Worm (Caenorhabditis elegans) whole organism, L4/young adult: ENCODE measurements around the gene F26D10.13.

Experiments
- W03F9.2 ChIP-seq: fragments of 150-350 bp; optimal IDR thresholded peaks from 2 replicates; lab custom pipeline; 2014; ENCODE audit warnings: missing biosample characterization, missing genetic modification characterization
- dao-5 ChIP-seq: sonication (generic microtip); optimal IDR thresholded peaks from 2 replicates; lab custom pipeline; 2016; ENCODE audit warnings: missing genotype, missing genetic modification characterization, moderate library complexity, missing compliant biosample characterization
- him-1 ChIP-seq: sonication (generic microtip); optimal IDR thresholded peaks from 2 replicates; lab custom pipeline; 2016; ENCODE audit warnings: missing genotype, missing genetic modification reagents, missing genetic modification characterization, missing compliant biosample characterization

DNA sequence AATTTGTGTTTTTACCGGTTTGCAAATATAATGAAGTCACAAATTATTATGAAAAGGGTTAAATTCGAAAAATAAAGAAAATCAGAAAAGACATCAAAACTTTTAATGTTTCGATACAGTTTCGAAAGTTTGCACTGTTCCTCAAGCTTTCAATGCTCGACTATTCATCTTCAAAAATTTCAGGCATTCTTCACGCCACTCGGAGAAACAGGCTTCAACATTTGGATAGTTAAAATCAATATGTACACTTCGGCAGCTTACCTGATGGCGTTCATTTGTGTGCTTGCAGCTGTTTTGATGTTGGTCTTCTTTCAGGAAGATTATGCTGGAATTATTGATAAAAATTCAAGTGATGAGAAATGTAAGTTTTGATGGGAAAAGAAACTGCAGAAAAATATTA is 17.4 kb downstream of the F26D10.13 start:
- no peak for TF ChIP-seq dao-5
- TF ChIP-seq him-1 = no peak
- no peak for TF ChIP-seq W03F9.2 (tag; lab: Kevin White, UChicago)
